Fruit fly (Drosophila melanogaster): ENCODE measurements around the gene Mdr65.

Mdr65 gene

dm6 chr3L:6245646-6246045 lies at the start of gene Mdr65:
Mdr65 (minus strand) TSS chr3L:6245746.
- no peak for TF ChIP-seq noc (tag; optimal IDR thresholded peaks at IDR 0.05)

- no peak for TF ChIP-seq noc (tag; optimal IDR thresholded peaks at IDR 0.05)
Observed at dm6 chr3L:6285412-6285811, 39.9 kb upstream of the Mdr65 start.

- no peak for TF ChIP-seq noc (tag; optimal IDR thresholded peaks at IDR 0.05)
Observed at dm6 chr3L:6275487-6275886, 29.9 kb upstream of the Mdr65 start, which contains the start of gene CG43168. CG43168 (plus strand) TSS chr3L:6275787.

dm6 chr3L:6274929-6275328 lies 29.4 kb upstream of the Mdr65 start:
- no peak for TF ChIP-seq noc (tag; optimal IDR thresholded peaks at IDR 0.05)

- TF ChIP-seq noc (tag; optimal IDR thresholded peaks at IDR 0.05) = no peak
Observed at dm6 chr3L:6270283-6270682, 24.7 kb upstream of the Mdr65 start.

- no peak for TF ChIP-seq noc (tag; optimal IDR thresholded peaks at IDR 0.05)
Observed at dm6 chr3L:6269003-6269402, 23.5 kb upstream of the Mdr65 start.

dm6 chr3L:6268076-6268475 lies 22.5 kb upstream of the Mdr65 start:
- no peak for TF ChIP-seq noc (tag; optimal IDR thresholded peaks at IDR 0.05)

- TF ChIP-seq noc (tag; optimal IDR thresholded peaks at IDR 0.05) = no peak
Observed at dm6 chr3L:6267509-6267908, 22.0 kb upstream of the Mdr65 start.

dm6 chr3L:6266321-6266720 lies 20.8 kb upstream of the Mdr65 start:
- no peak for TF ChIP-seq noc (tag; optimal IDR thresholded peaks at IDR 0.05)

dm6 chr3L:6263896-6264841 lies 18.6 kb upstream of the Mdr65 start:
- TF ChIP-seq noc (tag; optimal IDR thresholded peaks at IDR 0.05) = no peak

- TF ChIP-seq noc (tag; optimal IDR thresholded peaks at IDR 0.05) = no peak
Observed at dm6 chr3L:6263470-6263869, 17.9 kb upstream of the Mdr65 start.

dm6 chr3L:6262644-6263404 lies 17.3 kb upstream of the Mdr65 start, which contains the start of gene Ldh:
Ldh (minus strand) TSS chr3L:6262694.
- TF ChIP-seq noc (tag; optimal IDR thresholded peaks at IDR 0.05) = peak; percentile 94

- no peak for TF ChIP-seq noc (tag; optimal IDR thresholded peaks at IDR 0.05)
Observed at dm6 chr3L:6262076-6262504, 16.5 kb upstream of the Mdr65 start.

dm6 chr3L:6261230-6261629 lies 15.7 kb upstream of the Mdr65 start:
- TF ChIP-seq noc (tag; optimal IDR thresholded peaks at IDR 0.05) = no peak

dm6 chr3L:6258660-6259059 lies 13.1 kb upstream of the Mdr65 start, which contains the start of gene CG10163:
CG10163 (minus strand) TSS chr3L:6258760.
- no peak for TF ChIP-seq noc (tag; optimal IDR thresholded peaks at IDR 0.05)

- TF ChIP-seq noc (tag; optimal IDR thresholded peaks at IDR 0.05) = peak; percentile 88
Observed at dm6 chr3L:6256408-6257188, 11.1 kb upstream of the Mdr65 start, which contains the start of gene Best2. Best2 (minus strand) TSS chr3L:6256665.
